Fruit fly (Drosophila melanogaster) Kc167 (cell line): ENCODE results near the gene CG10947.

ENCODE experiments used
- h ChIP-seq: fragments of >200 bp; optimal IDR thresholded peaks from 3 replicates; lab custom pipeline; 2018; ENCODE audit warnings: missing external identifiers
- insv ChIP-seq: fragments of >200 bp; optimal IDR thresholded peaks from 3 replicates; lab custom pipeline; 2018; ENCODE audit warnings: missing external identifiers
- psq ChIP-seq: fragments of >200 bp; optimal IDR thresholded peaks from 2 replicates; lab custom pipeline; 2017; ENCODE audit warnings: missing external identifiers

DNA sequence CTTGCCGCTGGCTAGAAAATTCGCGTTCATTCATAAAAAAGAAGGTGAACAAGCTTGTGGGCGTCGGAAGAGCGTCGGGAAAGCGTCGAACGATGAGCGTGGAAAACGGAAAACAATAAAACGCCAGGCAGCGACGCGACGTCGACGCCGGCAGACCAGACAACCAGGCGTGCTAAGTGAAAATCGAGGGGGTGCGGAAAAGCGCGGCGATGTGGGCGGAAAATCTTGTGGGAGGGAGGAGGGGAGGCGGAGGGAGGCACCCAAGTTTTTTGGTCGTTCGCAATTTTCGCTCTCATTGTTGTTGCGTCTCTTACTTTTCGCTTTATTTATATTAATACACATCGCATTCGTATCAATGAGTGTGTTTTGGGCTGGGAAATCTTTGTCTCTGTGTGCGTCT is 13.7 kb downstream of the CG10947 start:
- TF ChIP-seq insv (lab: Kevin White, UChicago): no peak
- no peak for TF ChIP-seq psq (lab: Kevin White, UChicago)
- no peak for TF ChIP-seq h (lab: Kevin White, UChicago)
